Worm (Caenorhabditis elegans) whole organism, early embryonic: Measurements from ENCODE around the gene cwn-2.

Experiments used
- B0310.2 ChIP-seq: sonication (generic microtip); optimal IDR thresholded peaks from 2 replicates; lab custom pipeline; 2016; ENCODE audit warnings: mild to moderate bottlenecking, missing genetic modification characterization, missing compliant biosample characterization
- aly-1 ChIP-seq: sonication (generic microtip); optimal IDR thresholded peaks from 2 replicates; lab custom pipeline; 2016; ENCODE audit warnings: missing genetic modification characterization, missing compliant biosample characterization
- ama-1 ChIP-seq: fragments of 150-350 bp; optimal IDR thresholded peaks from 2 replicates; lab custom pipeline; 2014
- ceh-13 ChIP-seq: fragments of 200-800 bp; sonication (Bioruptor generic); optimal IDR thresholded peaks from 2 replicates; lab custom pipeline; 2018; ENCODE audit warnings: mild to moderate bottlenecking, missing genetic modification characterization, missing compliant biosample characterization
- ceh-36 ChIP-seq: sonication (generic microtip); optimal IDR thresholded peaks from 2 replicates; lab custom pipeline; 2016; ENCODE audit warnings: missing genetic modification characterization, inconsistent platforms, missing compliant biosample characterization
- ets-7 ChIP-seq: sonication (generic microtip); optimal IDR thresholded peaks from 2 replicates; lab custom pipeline; 2016; ENCODE audit warnings: missing genotype, missing genetic modification characterization, missing compliant biosample characterization
- flt-1 ChIP-seq: fragments of 200-800 bp; sonication (Bioruptor generic); IDR thresholded peaks from 2 replicates; pipeline ENCODE4 v1.3.6; 2022; ENCODE audit warnings: missing genetic modification characterization, missing compliant biosample characterization
- hmg-4 ChIP-seq: fragments of 200-800 bp; sonication (Bioruptor generic); optimal IDR thresholded peaks from 2 replicates; lab custom pipeline; 2018; ENCODE audit warnings: mild to moderate bottlenecking, missing genetic modification characterization, missing compliant biosample characterization
- hnd-1 ChIP-seq: sonication (generic microtip); optimal IDR thresholded peaks from 2 replicates; lab custom pipeline; 2016; ENCODE audit warnings: missing genetic modification characterization, missing compliant biosample characterization
- pes-1 ChIP-seq: fragments of 200-800 bp; sonication (Bioruptor generic); IDR thresholded peaks from 2 replicates; pipeline ENCODE4 v1.3.6; 2022; ENCODE audit warnings: missing genetic modification reagents, missing genetic modification characterization, missing compliant biosample characterization
- scrt-1 ChIP-seq: fragments of 200-800 bp; sonication (Bioruptor generic); IDR thresholded peaks from 2 replicates; pipeline ENCODE4 v1.3.6; 2022; ENCODE audit warnings: missing genetic modification characterization, missing compliant biosample characterization
- sea-1 ChIP-seq: fragments of 200-800 bp; sonication (Bioruptor generic); conservative IDR thresholded peaks from 2 replicates; pipeline ENCODE4 v1.3.6; 2022; ENCODE audit warnings: missing genetic modification characterization, missing compliant biosample characterization
- tbx-11 ChIP-seq: fragments of 200-800 bp; sonication (Bioruptor generic); IDR thresholded peaks from 2 replicates; pipeline ENCODE4 v1.3.6; 2022; ENCODE audit warnings: missing genetic modification characterization, missing compliant biosample characterization
- tra-4 ChIP-seq: sonication (generic microtip); optimal IDR thresholded peaks from 2 replicates; lab custom pipeline; 2017; ENCODE audit warnings: missing genetic modification characterization, missing compliant biosample characterization

DNA sequence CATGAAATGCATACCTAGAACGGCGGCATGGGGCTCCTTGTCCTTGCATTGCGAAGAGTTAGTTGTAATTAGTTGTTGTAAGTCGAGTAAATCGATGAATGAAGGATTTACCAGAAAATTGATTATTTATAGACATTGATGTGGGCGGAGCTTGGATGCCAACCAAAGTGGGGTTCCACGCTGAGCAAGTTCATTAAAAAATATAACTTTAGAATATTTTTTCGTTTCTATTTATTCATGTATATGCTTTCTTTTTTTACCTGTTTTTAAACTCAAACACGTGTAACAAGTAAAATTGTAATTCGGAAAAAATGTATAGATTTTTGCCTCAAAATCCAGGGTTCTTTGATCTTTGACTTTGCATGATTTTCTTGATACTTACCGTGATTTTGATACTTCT lies 40.0 kb upstream of the cwn-2 start, which contains the start of gene gipc-2:
- TF ChIP-seq ceh-13 (GFP tag; lab: Kevin White, UChicago) (no peak), flt-1 (GFP tag; lab: Robert Waterston, UW) (no peak), tbx-11 (GFP tag; lab: Robert Waterston, UW) (no peak), ama-1 (no peak), hnd-1 (no peak), ets-7 (tag; lab: Kevin White, UChicago) (no peak), pes-1 (GFP tag; lab: Robert Waterston, UW) (no peak), ceh-36 (tag; lab: Kevin White, UChicago) (no peak), sea-1 (GFP tag; lab: Robert Waterston, UW) (no peak), tra-4 (tag; lab: Kevin White, UChicago) (no peak), scrt-1 (GFP tag; lab: Robert Waterston, UW) (no peak), aly-1 (tag; lab: Kevin White, UChicago) (no peak), B0310.2 (tag; lab: Kevin White, UChicago) (no peak), hmg-4 (no peak)
